Worm (Caenorhabditis elegans): ENCODE measurements around the gene spr-2.

- TF ChIP-seq pes-1 (GFP tag; IDR thresholded peaks at IDR 0.05) = no peak
- no peak for TF ChIP-seq flt-1 (GFP tag; IDR thresholded peaks at IDR 0.05)
Measured at ce11 chrIV:8888525-8889026, 2.7 kb upstream of the spr-2 start, which contains the start of gene oma-1.

Measured in whole organism, early embryonic.